Fruit fly (Drosophila melanogaster) whole organism, wandering third instar larva: ENCODE measurements around the gene CG42374.
A peak's percentile ranks its signal among the peaks of the same experiment; 100 is the strongest.

Source experiments
- Abd-B ChIP-seq: fragments of >200 bp; optimal IDR thresholded peaks from 2 replicates; lab custom pipeline; 2017; ENCODE audit warnings: missing biosample characterization, missing genetic modification characterization
- CG32264 ChIP-seq: fragments of 200-800 bp; sonication (Bioruptor generic); optimal IDR thresholded peaks from 2 replicates; lab custom pipeline; 2016; ENCODE audit warnings: missing biosample characterization, missing genetic modification characterization
- CG9705 ChIP-seq: fragments of 200-800 bp; sonication (Bioruptor generic); optimal IDR thresholded peaks from 2 replicates; lab custom pipeline; 2018; ENCODE audit warnings: missing biosample characterization, mild to moderate bottlenecking, missing genetic modification characterization
- CrebA ChIP-seq: fragments of 200-800 bp; sonication (Bioruptor generic); optimal IDR thresholded peaks from 2 replicates; lab custom pipeline; 2016; ENCODE audit warnings: missing biosample characterization, mild to moderate bottlenecking, missing genetic modification characterization, borderline replicate concordance
- Dfd ChIP-seq: fragments of >200 bp; optimal IDR thresholded peaks from 2 replicates; lab custom pipeline; 2017; ENCODE audit warnings: missing biosample characterization, missing genetic modification characterization
- Dif ChIP-seq: fragments of 200-275, 200-300 bp; sonication (Bioruptor generic); optimal IDR thresholded peaks from 2 replicates; lab custom pipeline; 2018; ENCODE audit warnings: missing biosample characterization, missing genetic modification characterization; ENCODE audit not compliant: partially characterized antibody
- GATAd ChIP-seq: sonication (Bioruptor generic); optimal IDR thresholded peaks from 2 replicates; lab custom pipeline; 2016; ENCODE audit warnings: missing biosample characterization, missing genetic modification characterization
- HLH106 ChIP-seq: fragments of 200-800 bp; optimal IDR thresholded peaks from 3 replicates; lab custom pipeline; 2019; ENCODE audit warnings: missing biosample characterization, mild to moderate bottlenecking, missing genetic modification characterization, moderate library complexity
- Hnf4 ChIP-seq: fragments of 200-800 bp; sonication (Bioruptor generic); optimal IDR thresholded peaks from 2 replicates; lab custom pipeline; 2016; ENCODE audit warnings: missing biosample characterization, mild to moderate bottlenecking, missing genetic modification characterization
- Hr83 ChIP-seq: fragments of 200-300 bp; sonication (Bioruptor generic); optimal IDR thresholded peaks from 2 replicates; lab custom pipeline; 2016; ENCODE audit warnings: missing biosample characterization, mild to moderate bottlenecking, missing genetic modification characterization, moderate library complexity; ENCODE audit not compliant: poor library complexity, severe bottlenecking
- Jra ChIP-seq: sonication (Bioruptor generic); optimal IDR thresholded peaks from 2 replicates; lab custom pipeline; 2016; ENCODE audit warnings: missing biosample characterization, missing genetic modification characterization
- Mio ChIP-seq: sonication (Bioruptor generic); optimal IDR thresholded peaks from 2 replicates; lab custom pipeline; 2016; ENCODE audit warnings: missing biosample characterization, missing genetic modification characterization
- Myc ChIP-seq: fragments of >200 bp; optimal IDR thresholded peaks from 2 replicates; lab custom pipeline; 2017
- N ChIP-seq: fragments of >200 bp; optimal IDR thresholded peaks from 2 replicates; lab custom pipeline; 2018; ENCODE audit warnings: missing biosample characterization, missing external identifiers, missing genetic modification characterization
- OdsH ChIP-seq: fragments of 200-800 bp; sonication (Bioruptor generic); optimal IDR thresholded peaks from 2 replicates; lab custom pipeline; 2016; ENCODE audit warnings: missing biosample characterization, mild to moderate bottlenecking, missing genetic modification characterization
- Rel ChIP-seq, 2 experiments: fragments of 200-800 bp; sonication (Bioruptor generic) in 1 of 2; optimal IDR thresholded peaks; 2 replicates in 1 of 2; 3 replicates in 1 of 2; lab custom pipeline; 2016 to 2019; ENCODE audit warnings: mild to moderate bottlenecking in 2 of 2, missing biosample characterization in 2 of 2, missing genetic modification characterization in 2 of 2, moderate library complexity in 1 of 2
- Sp1 ChIP-seq: fragments of 200-800 bp; sonication (Bioruptor generic); optimal IDR thresholded peaks from 3 replicates; lab custom pipeline; 2019; ENCODE audit warnings: missing biosample characterization, mild to moderate bottlenecking, missing genetic modification characterization, moderate library complexity
- Vsx2 ChIP-seq: fragments of 200-300, 225-300 bp; sonication (Bioruptor generic); optimal IDR thresholded peaks from 2 replicates; lab custom pipeline; 2018; ENCODE audit warnings: missing biosample characterization, missing genetic modification characterization; ENCODE audit not compliant: partially characterized antibody
- br ChIP-seq: fragments of 200-800 bp; sonication (Bioruptor generic); optimal IDR thresholded peaks from 2 replicates; lab custom pipeline; 2016; ENCODE audit warnings: missing biosample characterization, missing genetic modification characterization
- brk ChIP-seq: fragments of 200-800 bp; sonication (Bioruptor generic); optimal IDR thresholded peaks from 2 replicates; lab custom pipeline; 2016; ENCODE audit warnings: missing biosample characterization, mild to moderate bottlenecking, missing genetic modification characterization
- dl ChIP-seq, 2 experiments: fragments of 175-275, 200-275 bp in 1 of 2; fragments of 200-275 bp in 1 of 2; sonication (Bioruptor generic); optimal IDR thresholded peaks; lab custom pipeline; 2018; ENCODE audit warnings: mild to moderate bottlenecking in 2 of 2, missing biosample characterization in 2 of 2, missing genetic modification characterization in 2 of 2, moderate library complexity in 2 of 2; ENCODE audit not compliant: partially characterized antibody in 2 of 2, insufficient read depth in 1 of 2
- dmrt93B ChIP-seq: fragments of 200-800 bp; sonication (Bioruptor generic); optimal IDR thresholded peaks from 2 replicates; lab custom pipeline; 2018; ENCODE audit warnings: missing biosample characterization, mild to moderate bottlenecking, missing genetic modification characterization
- dsf ChIP-seq: sonication (Bioruptor generic); optimal IDR thresholded peaks from 2 replicates; lab custom pipeline; 2016; ENCODE audit warnings: missing biosample characterization, missing genetic modification characterization, borderline replicate concordance
- ey ChIP-seq: fragments of 200-800 bp; sonication (Bioruptor generic); optimal IDR thresholded peaks from 2 replicates; lab custom pipeline; 2016; ENCODE audit warnings: missing biosample characterization, missing genetic modification characterization
- foxo ChIP-seq, 2 experiments: fragments of 200-800 bp; sonication (Bioruptor generic); optimal IDR thresholded peaks; 2 replicates in 1 of 2; 3 replicates in 1 of 2; lab custom pipeline; 2016 to 2017; ENCODE audit warnings: missing biosample characterization in 2 of 2, missing genetic modification characterization in 2 of 2
- fru ChIP-seq: fragments of 200-800 bp; sonication (Bioruptor generic); optimal IDR thresholded peaks from 3 replicates; lab custom pipeline; 2016; ENCODE audit warnings: missing biosample characterization, mild to moderate bottlenecking, missing genetic modification characterization
- h ChIP-seq: fragments of 200-800 bp; sonication (Bioruptor generic); optimal IDR thresholded peaks from 3 replicates; lab custom pipeline; 2016; ENCODE audit warnings: missing biosample characterization, mild to moderate bottlenecking, missing genetic modification characterization
- lola ChIP-seq: fragments of >200 bp; optimal IDR thresholded peaks from 2 replicates; lab custom pipeline; 2017; ENCODE audit warnings: missing biosample characterization, missing genetic modification characterization
- pan ChIP-seq: fragments of >200 bp; optimal IDR thresholded peaks from 2 replicates; lab custom pipeline; 2017
- psq ChIP-seq: fragments of 200-800 bp; sonication (Bioruptor generic); optimal IDR thresholded peaks from 3 replicates; lab custom pipeline; 2017; ENCODE audit warnings: missing biosample characterization, mild to moderate bottlenecking, missing genetic modification characterization, moderate library complexity
- rgr ChIP-seq: fragments of 200-800 bp; sonication (Bioruptor generic); optimal IDR thresholded peaks from 3 replicates; lab custom pipeline; 2016; ENCODE audit warnings: missing biosample characterization, mild to moderate bottlenecking, missing genetic modification characterization
- sage ChIP-seq: fragments of 200-800 bp; sonication (Bioruptor generic); optimal IDR thresholded peaks from 2 replicates; lab custom pipeline; 2016; ENCODE audit warnings: missing biosample characterization, mild to moderate bottlenecking, missing genetic modification characterization
- sv ChIP-seq: fragments of 200-800 bp; sonication (Bioruptor generic); optimal IDR thresholded peaks from 3 replicates; lab custom pipeline; 2016; ENCODE audit warnings: missing biosample characterization, missing genetic modification characterization
- tai ChIP-seq: sonication (Bioruptor generic); optimal IDR thresholded peaks from 2 replicates; lab custom pipeline; 2016; ENCODE audit warnings: missing biosample characterization, missing genetic modification characterization
- usp ChIP-seq: fragments of >200 bp; optimal IDR thresholded peaks from 2 replicates; lab custom pipeline; 2017; ENCODE audit warnings: missing biosample characterization, missing genetic modification characterization
- woc ChIP-seq: sonication (Bioruptor generic); optimal IDR thresholded peaks from 2 replicates; lab custom pipeline; 2016; ENCODE audit warnings: missing biosample characterization, mild to moderate bottlenecking, missing genetic modification characterization

CG42374 gene

DNA sequence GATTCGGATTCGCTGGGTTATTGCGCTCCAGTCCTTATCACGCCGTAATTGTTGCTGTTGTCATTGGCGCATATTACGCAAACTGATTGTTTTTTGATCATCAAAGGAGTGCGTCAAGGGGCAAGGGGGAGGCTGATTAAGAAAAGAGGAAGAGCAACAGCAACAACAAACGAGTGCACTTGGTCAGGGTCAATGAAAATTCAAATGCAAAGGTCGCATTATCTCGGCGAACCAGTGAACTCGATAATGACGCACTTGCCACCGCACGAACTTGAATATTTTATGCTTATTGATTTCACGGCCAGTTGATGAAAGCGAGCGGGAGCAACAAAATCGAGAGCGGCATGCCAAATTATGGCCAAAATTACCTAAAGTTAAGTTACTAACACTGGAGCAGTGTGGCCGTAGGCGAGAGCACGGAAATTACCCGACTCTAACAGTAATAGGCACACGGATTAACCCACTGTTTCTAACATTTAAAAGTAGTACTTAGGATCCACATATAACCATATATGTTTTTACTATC, 3.2 kb upstream of the CG42374 start, which contains the start of gene nes:
Gene nes, minus strand, starts transcription at position 402 of the 526 bp plus-strand sequence.
- no peak for TF ChIP-seq Vsx2
- peak; percentile 35 for TF ChIP-seq Hnf4 (GFP tag; lab: Kevin White, UChicago)
- no peak for TF ChIP-seq Rel (GFP tag; optimal IDR thresholded peaks at IDR 0.05; lab: Kevin White, UChicago)
- TF ChIP-seq Rel (tag; optimal IDR thresholded peaks at IDR 0.05; lab: Kevin White, UChicago), result peak; percentile 19
- peak; percentile 68 for TF ChIP-seq fru (GFP tag; lab: Kevin White, UChicago)
- no peak for TF ChIP-seq usp (GFP tag; lab: Kevin White, UChicago)
- no peak for TF ChIP-seq Jra (GFP tag; lab: Kevin White, UChicago)
- peak; percentile 11 for TF ChIP-seq h (GFP tag; lab: Kevin White, UChicago)
- no peak for TF ChIP-seq Hr83
- TF ChIP-seq Mio (GFP tag; lab: Kevin White, UChicago), result no peak
- TF ChIP-seq CG9705 (GFP tag; lab: Kevin White, UChicago), result no peak
- no peak for TF ChIP-seq foxo (GFP tag; optimal IDR thresholded peaks at IDR 0.05; lab: Kevin White, UChicago)
- TF ChIP-seq Abd-B (GFP tag; lab: Kevin White, UChicago), result no peak
- TF ChIP-seq brk (GFP tag; lab: Kevin White, UChicago), result no peak
- TF ChIP-seq woc (GFP tag; lab: Kevin White, UChicago), result peak; percentile 61
- TF ChIP-seq Myc (lab: Kevin White, UChicago), result no peak
- peak; percentile 18 for TF ChIP-seq HLH106 (tag; lab: Kevin White, UChicago)
- peak; percentile 29 for TF ChIP-seq rgr (GFP tag; lab: Kevin White, UChicago)
- TF ChIP-seq, all 38 proteins: peak for 7

DNA sequence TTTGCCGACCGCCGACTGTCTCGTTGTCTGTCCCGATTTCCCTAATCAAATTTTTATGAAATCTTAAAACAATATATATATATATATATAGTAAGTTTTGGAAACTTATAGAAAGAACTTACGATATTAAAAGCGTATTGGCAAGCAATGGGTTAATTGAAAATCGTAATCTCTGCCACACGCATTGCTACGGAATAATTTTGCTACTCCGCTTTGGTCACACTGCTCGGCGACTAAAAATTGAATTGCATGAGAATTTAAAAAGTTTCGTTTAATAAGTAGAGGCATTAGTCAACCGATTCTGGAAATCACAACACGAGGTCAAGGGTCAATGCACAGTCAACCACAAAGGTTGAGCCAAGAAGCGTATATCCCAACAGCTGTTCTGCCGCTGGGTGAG, 2.4 kb upstream of the CG42374 start, which contains the start of gene Bet1:
Gene Bet1, plus strand, starts transcription at position 182 of the 400 bp plus-strand sequence.
- TF ChIP-seq CrebA (no peak), Rel (GFP tag; optimal IDR thresholded peaks at IDR 0.05; lab: Kevin White, UChicago) (no peak), Rel (tag; optimal IDR thresholded peaks at IDR 0.05; lab: Kevin White, UChicago) (no peak), Sp1 (GFP tag; lab: Kevin White, UChicago) (no peak), woc (GFP tag; lab: Kevin White, UChicago) (peak; percentile 20), HLH106 (tag; lab: Kevin White, UChicago) (peak; percentile 22), Myc (lab: Kevin White, UChicago) (peak; percentile 40), sv (GFP tag; lab: Kevin White, UChicago) (no peak), psq (GFP tag; lab: Kevin White, UChicago) (no peak)
- TF ChIP-seq, all 38 proteins: peak for 3

DNA sequence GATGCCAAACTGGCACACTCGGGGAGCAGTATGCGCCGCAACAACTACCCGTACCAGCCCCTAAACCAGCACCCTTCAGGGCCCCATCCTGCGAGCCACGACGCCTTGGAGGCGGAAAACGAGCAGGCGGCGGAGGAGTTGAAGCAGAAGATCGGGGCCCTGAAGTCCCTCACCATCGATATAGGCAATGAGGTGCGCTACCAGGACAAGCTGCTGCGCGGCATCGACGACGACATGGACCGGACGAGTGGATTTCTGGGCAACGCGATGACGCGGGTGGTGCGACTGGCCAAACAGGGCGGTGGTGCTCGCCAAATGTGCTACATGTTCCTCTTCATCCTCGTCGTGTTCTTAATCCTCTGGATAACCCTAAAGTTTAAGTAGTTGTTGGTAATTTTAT, 1.8 kb upstream of the CG42374 start:
- TF ChIP-seq usp (GFP tag; lab: Kevin White, UChicago) (no peak), Dif (no peak), pan (lab: Kevin White, UChicago) (no peak), ey (GFP tag; lab: Kevin White, UChicago) (no peak), br (GFP tag; lab: Kevin White, UChicago) (no peak), dsf (GFP tag; lab: Kevin White, UChicago) (no peak), Hnf4 (GFP tag; lab: Kevin White, UChicago) (no peak), Dfd (GFP tag; lab: Kevin White, UChicago) (no peak), Rel (GFP tag; optimal IDR thresholded peaks at IDR 0.05; lab: Kevin White, UChicago) (no peak), Rel (tag; optimal IDR thresholded peaks at IDR 0.05; lab: Kevin White, UChicago) (no peak), HLH106 (tag; lab: Kevin White, UChicago) (no peak), lola (GFP tag; lab: Kevin White, UChicago) (no peak), Vsx2 (no peak), OdsH (GFP tag; lab: Kevin White, UChicago) (no peak)

DNA sequence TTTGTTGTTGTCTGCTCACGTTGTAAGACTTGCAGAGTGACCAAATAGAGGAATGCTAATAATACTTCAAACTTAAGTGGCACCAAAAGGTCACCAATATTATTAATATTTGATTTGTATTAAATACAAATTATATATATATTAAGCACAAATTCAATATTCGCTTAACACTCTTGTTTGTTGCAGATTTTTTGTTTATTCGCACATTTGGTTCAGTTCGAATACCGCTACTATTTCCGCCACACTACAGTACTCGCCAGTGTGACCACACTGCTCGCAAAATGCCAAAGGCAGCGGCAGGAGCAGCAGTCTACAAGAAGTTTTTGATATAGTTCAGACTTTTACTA, 548 bp downstream of the CG42374 start, which contains the start of gene Max:
Gene Max, minus strand, starts transcription at position 44 of the 347 bp plus-strand sequence.
- no peak for TF ChIP-seq Abd-B (GFP tag; lab: Kevin White, UChicago)
- peak; percentile 32 for TF ChIP-seq ey (GFP tag; lab: Kevin White, UChicago)
- no peak for TF ChIP-seq Mio (GFP tag; lab: Kevin White, UChicago)
- TF ChIP-seq Rel (GFP tag; optimal IDR thresholded peaks at IDR 0.05; lab: Kevin White, UChicago), result no peak
- peak; percentile 40 for TF ChIP-seq Rel (tag; optimal IDR thresholded peaks at IDR 0.05; lab: Kevin White, UChicago)
- TF ChIP-seq OdsH (GFP tag; lab: Kevin White, UChicago), result peak; percentile 41
- TF ChIP-seq GATAd (GFP tag; lab: Kevin White, UChicago), result no peak
- TF ChIP-seq Vsx2, result no peak
- peak; percentile 6 for TF ChIP-seq Myc (lab: Kevin White, UChicago)
- no peak for TF ChIP-seq woc (GFP tag; lab: Kevin White, UChicago)
- TF ChIP-seq dl (GFP tag; optimal IDR thresholded peaks at IDR 0.05; lab: Kevin White, UChicago; ENCODE audit: insufficient read depth in 1 of 2, partially characterized antibody in 2 of 2), result no peak
- TF ChIP-seq h (GFP tag; lab: Kevin White, UChicago), result peak; percentile 57
- no peak for TF ChIP-seq usp (GFP tag; lab: Kevin White, UChicago)
- no peak for TF ChIP-seq Dif
- TF ChIP-seq CG9705 (GFP tag; lab: Kevin White, UChicago), result peak; percentile 68
- TF ChIP-seq Sp1 (GFP tag; lab: Kevin White, UChicago), result peak; percentile 73
- peak; percentile 32 for TF ChIP-seq sage (GFP tag; lab: Kevin White, UChicago)
- no peak for TF ChIP-seq dsf (GFP tag; lab: Kevin White, UChicago)
- TF ChIP-seq br (GFP tag; lab: Kevin White, UChicago), result peak; percentile 4
- TF ChIP-seq N (GFP tag; lab: Kevin White, UChicago), result no peak
- TF ChIP-seq brk (GFP tag; lab: Kevin White, UChicago), result no peak
- no peak for TF ChIP-seq dmrt93B (GFP tag; lab: Kevin White, UChicago)
- TF ChIP-seq tai (GFP tag; lab: Kevin White, UChicago), result no peak
- no peak for TF ChIP-seq lola (GFP tag; lab: Kevin White, UChicago)
- TF ChIP-seq fru (GFP tag; lab: Kevin White, UChicago), result peak; percentile 35
- peak; percentile 78 for TF ChIP-seq HLH106 (tag; lab: Kevin White, UChicago)
- peak; percentile 13 for TF ChIP-seq Hr83
- peak; percentile 37 for TF ChIP-seq Hnf4 (GFP tag; lab: Kevin White, UChicago)
- TF ChIP-seq foxo (GFP tag; optimal IDR thresholded peaks at IDR 0.05; lab: Kevin White, UChicago), result peak in 1 of 2 experiments; percentile 78
- no peak for TF ChIP-seq Jra (GFP tag; lab: Kevin White, UChicago)
- no peak for TF ChIP-seq Dfd (GFP tag; lab: Kevin White, UChicago)
- TF ChIP-seq psq (GFP tag; lab: Kevin White, UChicago), result peak; percentile 58
- no peak for TF ChIP-seq CG32264
- TF ChIP-seq rgr (GFP tag; lab: Kevin White, UChicago), result peak; percentile 75
